Fruit fly (Drosophila melanogaster) whole organism, embryonic: ENCODE measurements around the gene Mtr3.
A peak's percentile ranks its signal among the peaks of the same experiment; 100 is the strongest.

Source experiments
- Awh ChIP-seq: fragments of 200-800 bp; sonication (Bioruptor generic); IDR thresholded peaks from 2 replicates; pipeline ENCODE4, ENCODE4 v1.3.6; 2022; ENCODE audit warnings: missing biosample characterization, missing genetic modification characterization
- CG10321 ChIP-seq: fragments of 200-800 bp; sonication (Bioruptor generic); IDR thresholded peaks from 2 replicates; pipeline ENCODE4 v1.3.6; 2022; ENCODE audit warnings: missing biosample characterization, missing genetic modification characterization
- CG10654 ChIP-seq: fragments of 200-800 bp; sonication (Bioruptor generic); optimal IDR thresholded peaks from 2 replicates; lab custom pipeline; 2016; ENCODE audit warnings: missing biosample characterization, missing genetic modification characterization
- CG12659 ChIP-seq: fragments of 200-800 bp; sonication (Bioruptor generic); optimal IDR thresholded peaks from 3 replicates; lab custom pipeline; 2017; ENCODE audit warnings: mild to moderate bottlenecking, missing biosample characterization, missing genetic modification reagents, missing genetic modification characterization
- CG15514 ChIP-seq: fragments of 200-800 bp; sonication (Bioruptor generic); optimal IDR thresholded peaks from 3 replicates; lab custom pipeline; 2017; ENCODE audit warnings: missing biosample characterization, missing genetic modification characterization, mild to moderate bottlenecking, moderate library complexity, missing genetic modification reagents
- CG17359 ChIP-seq: fragments of 200-800 bp; sonication (Bioruptor generic); optimal IDR thresholded peaks from 3 replicates; lab custom pipeline; 2018; ENCODE audit warnings: missing biosample characterization, mild to moderate bottlenecking, missing genetic modification characterization, moderate library complexity
- CG31224 ChIP-seq: fragments of 200-800 bp; sonication (Bioruptor generic); IDR thresholded peaks from 2 replicates; pipeline ENCODE4 v1.3.6; 2022; ENCODE audit warnings: missing biosample characterization, missing genetic modification characterization
- CG32767 ChIP-seq: fragments of 200-800 bp; sonication (Bioruptor generic); IDR thresholded peaks from 2 replicates; pipeline ENCODE4 v1.3.6; 2022; ENCODE audit warnings: missing biosample characterization, missing genetic modification characterization
- CG3407 ChIP-seq: fragments of 200-800 bp; sonication (Bioruptor generic); optimal IDR thresholded peaks from 2 replicates; lab custom pipeline; 2018; ENCODE audit warnings: missing biosample characterization, mild to moderate bottlenecking, missing genetic modification characterization
- CG43689 ChIP-seq: fragments of 200-800 bp; sonication (Bioruptor generic); IDR thresholded peaks from 2 replicates; pipeline ENCODE4 v1.3.6; 2022; ENCODE audit warnings: missing biosample characterization, missing genetic modification characterization
- CG6654 ChIP-seq: fragments of 200-800 bp; sonication (Bioruptor generic); optimal IDR thresholded peaks from 2 replicates; lab custom pipeline; 2017; ENCODE audit warnings: missing biosample characterization, mild to moderate bottlenecking, missing genetic modification characterization
- CG6683 ChIP-seq: fragments of 200-800 bp; sonication (Bioruptor generic); optimal IDR thresholded peaks from 2 replicates; lab custom pipeline; 2017; ENCODE audit warnings: missing biosample characterization, mild to moderate bottlenecking, missing genetic modification characterization, missing genetic modification reagents
- CG6791 ChIP-seq: fragments of 200-800 bp; sonication (Bioruptor generic); IDR thresholded peaks from 3 replicates; pipeline ENCODE4 v1.3.6; 2022; ENCODE audit warnings: missing biosample characterization, missing genetic modification characterization; ENCODE audit not compliant: partially characterized antibody
- CG7928 ChIP-seq: fragments of 200-800 bp; sonication (Bioruptor generic); optimal IDR thresholded peaks from 2 replicates; lab custom pipeline; 2017; ENCODE audit warnings: missing biosample characterization, mild to moderate bottlenecking, missing genetic modification characterization
- CG8281 ChIP-seq: fragments of 200-800 bp; sonication (Bioruptor generic); optimal IDR thresholded peaks from 2 replicates; lab custom pipeline; 2018; ENCODE audit warnings: missing biosample characterization, mild to moderate bottlenecking, missing genetic modification characterization, moderate library complexity
- CG8290 ChIP-seq, 3 experiments: fragments of 200-800 bp; sonication (Bioruptor generic); optimal IDR thresholded peaks; 2 replicates each; lab custom pipeline; 2016 to 2019; ENCODE audit warnings: missing biosample characterization in 3 of 3, missing genetic modification characterization in 3 of 3, mild to moderate bottlenecking in 2 of 3, moderate library complexity in 1 of 3
- CG8924 ChIP-seq: fragments of 200-800 bp; optimal IDR thresholded peaks from 3 replicates; lab custom pipeline; 2019; ENCODE audit warnings: missing biosample characterization, mild to moderate bottlenecking, missing genetic modification characterization, moderate library complexity
- CG9609 ChIP-seq: fragments of 200-800 bp; sonication (Bioruptor generic); optimal IDR thresholded peaks from 3 replicates; lab custom pipeline; 2016; ENCODE audit warnings: missing biosample characterization, missing genetic modification characterization
- CTCF ChIP-seq: fragments of 200-800 bp; sonication (Bioruptor generic); optimal IDR thresholded peaks from 2 replicates; lab custom pipeline; 2017; ENCODE audit warnings: missing biosample characterization, mild to moderate bottlenecking, missing genetic modification characterization, moderate library complexity
- CoRest ChIP-seq: fragments of 200-800 bp; sonication (Bioruptor generic); optimal IDR thresholded peaks from 3 replicates; lab custom pipeline; 2018; ENCODE audit warnings: missing biosample characterization, mild to moderate bottlenecking, missing genetic modification characterization, moderate library complexity
- Dll ChIP-seq: fragments of 200-800 bp; sonication (Bioruptor generic); IDR thresholded peaks from 4 replicates; pipeline ENCODE4 v1.3.6; 2022; ENCODE audit warnings: missing biosample characterization, missing genetic modification characterization; ENCODE audit not compliant: partially characterized antibody
- Fer1 ChIP-seq: fragments of 200-800 bp; sonication (Bioruptor generic); optimal IDR thresholded peaks from 2 replicates; lab custom pipeline; 2017; ENCODE audit warnings: missing biosample characterization, mild to moderate bottlenecking, missing genetic modification characterization
- H15 ChIP-seq: fragments of 200-800 bp; sonication (Bioruptor generic); IDR thresholded peaks from 3 replicates; pipeline ENCODE4 v1.3.6; 2022; ENCODE audit warnings: missing biosample characterization, missing genetic modification characterization
- HHEX ChIP-seq: fragments of 200-800 bp; sonication (Bioruptor generic); optimal IDR thresholded peaks from 3 replicates; lab custom pipeline; 2017; ENCODE audit warnings: missing biosample characterization, mild to moderate bottlenecking, missing genetic modification characterization, missing genetic modification reagents
- Hr3 ChIP-seq: fragments of 200-800 bp; sonication (Bioruptor generic); optimal IDR thresholded peaks from 3 replicates; lab custom pipeline; 2016; ENCODE audit warnings: missing biosample characterization, missing genetic modification characterization
- Med ChIP-seq: fragments of 200-800 bp; sonication (Bioruptor generic); peaks from one replicate; lab custom pipeline; 2016; ENCODE audit warnings: missing biosample characterization, missing genetic modification characterization, mild to moderate bottlenecking, inconsistent platforms, moderate library complexity
- NC2α ChIP-seq: fragments of 200-800 bp; sonication (Bioruptor generic); optimal IDR thresholded peaks from 2 replicates; lab custom pipeline; 2016; ENCODE audit warnings: missing biosample characterization, missing genetic modification characterization
- NFAT ChIP-seq: fragments of 200-800 bp; sonication (Bioruptor generic); IDR thresholded peaks from 2 replicates; pipeline ENCODE4 v1.3.6; 2022; ENCODE audit warnings: missing biosample characterization, missing genetic modification characterization
- NK7.1 ChIP-seq: fragments of 200-800 bp; sonication (Bioruptor generic); optimal IDR thresholded peaks from 3 replicates; lab custom pipeline; 2016; ENCODE audit warnings: missing biosample characterization, missing genetic modification characterization
- NfI ChIP-seq: fragments of 200-800 bp; sonication (Bioruptor generic); optimal IDR thresholded peaks from 3 replicates; lab custom pipeline; 2018; ENCODE audit warnings: missing biosample characterization, mild to moderate bottlenecking, missing genetic modification characterization, moderate library complexity
- Scr ChIP-seq: fragments of 200-800 bp; sonication (Bioruptor generic); IDR thresholded peaks from 2 replicates; pipeline ENCODE4 v1.3.6; 2022; ENCODE audit warnings: missing biosample characterization, missing genetic modification characterization; ENCODE audit not compliant: partially characterized antibody
- dan ChIP-seq: fragments of 200-800 bp; sonication (Bioruptor generic); IDR thresholded peaks from 2 replicates; pipeline ENCODE4 v1.3.6; 2022; ENCODE audit warnings: missing biosample characterization, missing genetic modification characterization
- disco-r ChIP-seq: fragments of 200-800 bp; sonication (Bioruptor generic); optimal IDR thresholded peaks from 2 replicates; lab custom pipeline; 2016; ENCODE audit warnings: missing biosample characterization, missing genetic modification characterization
- eve ChIP-seq, 2 experiments: fragments of >200 bp; optimal IDR thresholded peaks; 2 replicates each; lab custom pipeline; 2017; ENCODE audit warnings: missing biosample characterization in 2 of 2, missing genetic modification characterization in 2 of 2
- fd64A ChIP-seq: fragments of 200-800 bp; sonication (Bioruptor generic); optimal IDR thresholded peaks from 3 replicates; lab custom pipeline; 2018; ENCODE audit warnings: missing biosample characterization, mild to moderate bottlenecking, missing genetic modification characterization
- gcm2 ChIP-seq: fragments of 200-800 bp; sonication (Bioruptor generic); optimal IDR thresholded peaks from 2 replicates; lab custom pipeline; 2016; ENCODE audit warnings: missing biosample characterization, missing genetic modification characterization
- gro ChIP-seq: fragments of 200-800 bp; sonication (Bioruptor generic); optimal IDR thresholded peaks from 2 replicates; lab custom pipeline; 2016; ENCODE audit warnings: missing biosample characterization, missing genetic modification characterization
- ham ChIP-seq: fragments of 200-800 bp; sonication (Bioruptor generic); IDR thresholded peaks from 2 replicates; pipeline ENCODE4 v1.3.6; 2022; ENCODE audit warnings: missing biosample characterization, missing genetic modification characterization
- kni ChIP-seq: fragments of 200-800 bp; sonication (Bioruptor generic); optimal IDR thresholded peaks from 3 replicates; lab custom pipeline; 2017; ENCODE audit warnings: mild to moderate bottlenecking, missing biosample characterization, missing genetic modification reagents, missing genetic modification characterization
- mld ChIP-seq: fragments of 200-800 bp; sonication (Bioruptor generic); IDR thresholded peaks from 3 replicates; pipeline ENCODE4 v1.3.6; 2022; ENCODE audit warnings: missing biosample characterization, missing genetic modification characterization; ENCODE audit not compliant: partially characterized antibody
- odd ChIP-seq: fragments of 200-800 bp; sonication (Bioruptor generic); optimal IDR thresholded peaks from 2 replicates; lab custom pipeline; 2017; ENCODE audit warnings: missing biosample characterization, mild to moderate bottlenecking, missing genetic modification characterization
- org-1 ChIP-seq: fragments of 200-800 bp; sonication (Bioruptor generic); optimal IDR thresholded peaks from 2 replicates; lab custom pipeline; 2017; ENCODE audit warnings: missing biosample characterization, missing genetic modification characterization
- rib ChIP-seq: fragments of 200-800 bp; sonication (Bioruptor generic); IDR thresholded peaks from 2 replicates; pipeline ENCODE4 v1.3.6; 2022; ENCODE audit warnings: missing biosample characterization, missing genetic modification characterization
- seq ChIP-seq: fragments of 200-800 bp; sonication (Bioruptor generic); IDR thresholded peaks from 2 replicates; pipeline ENCODE4 v1.3.6; 2022; ENCODE audit warnings: missing biosample characterization, missing genetic modification characterization
- slbo ChIP-seq: fragments of 200-800 bp; sonication (Bioruptor generic); IDR thresholded peaks from 2 replicates; pipeline ENCODE4 v1.3.6; 2022; ENCODE audit warnings: missing biosample characterization, missing genetic modification characterization
- so ChIP-seq: fragments of 200-800 bp; sonication (Bioruptor generic); IDR thresholded peaks from 3 replicates; pipeline ENCODE4 v1.3.6; 2022; ENCODE audit warnings: missing biosample characterization, missing genetic modification characterization
- stwl ChIP-seq: fragments of 200-800 bp; sonication (Bioruptor generic); optimal IDR thresholded peaks from 3 replicates; lab custom pipeline; 2018; ENCODE audit warnings: missing biosample characterization, mild to moderate bottlenecking, missing genetic modification characterization, moderate library complexity
- toy ChIP-seq: fragments of 200-800 bp; sonication (Bioruptor generic); IDR thresholded peaks from 2 replicates; pipeline ENCODE4 v1.3.6; 2022; ENCODE audit warnings: missing biosample characterization, missing genetic modification characterization
- yki ChIP-seq: fragments of >200 bp; optimal IDR thresholded peaks from 3 replicates; lab custom pipeline; 2018
- z ChIP-seq: fragments of 200-800 bp; sonication (Bioruptor generic); IDR thresholded peaks from 3 replicates; pipeline ENCODE4 v1.3.6; 2022; ENCODE audit warnings: missing biosample characterization, missing genetic modification characterization
- zfh1 ChIP-seq: fragments of 200-800 bp; sonication (Bioruptor generic); IDR thresholded peaks from 3 replicates; pipeline ENCODE4 v1.3.6; 2022; ENCODE audit warnings: missing biosample characterization, missing genetic modification characterization

Mtr3 gene

dm6 chr3L:19928435-19929011 lies 15.0 kb upstream of the Mtr3 start, which contains the start of the genes CG8004 and RhoGDI (continued):
- TF ChIP-seq CG12659 (GFP tag; lab: Kevin White, UChicago) (peak; percentile 77), CG8290 (GFP tag; optimal IDR thresholded peaks at IDR 0.05; lab: Kevin White, UChicago) (peak; percentile 39), CG8290 (tag; optimal IDR thresholded peaks at IDR 0.05; lab: Kevin White, UChicago) (peak in 1 of 2 experiments; percentile 30), disco-r (GFP tag; lab: Kevin White, UChicago) (peak; percentile 35), NFAT (GFP tag; lab: Robert Waterston, UW) (peak; percentile 35; the same call in 1 of the 2 replicates), yki (lab: Kevin White, UChicago) (no peak), CG32767 (GFP tag; lab: Robert Waterston, UW) (no peak), ham (no peak), CoRest (tag; lab: Kevin White, UChicago) (peak; percentile 72), CG10654 (peak; percentile 60), NC2α (GFP tag; lab: Kevin White, UChicago) (no peak), CG6683 (no peak), CG10321 (no peak), CG8281 (tag; lab: Kevin White, UChicago) (no peak), NfI (peak; percentile 54), Med (GFP tag; lab: Kevin White, UChicago) (peak; percentile 96), dan (no peak), CG15514 (GFP tag; lab: Kevin White, UChicago) (peak; percentile 83), eve (GFP tag; optimal IDR thresholded peaks at IDR 0.05; lab: Kevin White, UChicago) (no peak), Dll (GFP tag; lab: Robert Waterston, UW) (no peak; the same call in 3 of the 4 replicates), seq (GFP tag; lab: Robert Waterston, UW) (no peak), HHEX (GFP tag; lab: Kevin White, UChicago) (peak; percentile 9), CG43689 (no peak), odd (GFP tag; lab: Kevin White, UChicago) (no peak), gcm2 (GFP tag; lab: Kevin White, UChicago) (peak; percentile 65), org-1 (GFP tag; lab: Kevin White, UChicago) (no peak), stwl (tag; lab: Kevin White, UChicago) (peak; percentile 70), Fer1 (GFP tag; lab: Kevin White, UChicago) (no peak), CG6654 (GFP tag; lab: Kevin White, UChicago) (no peak), zfh1 (GFP tag; lab: Robert Waterston, UW) (peak; percentile 44; the same call in 2 of the 3 replicates), mld (no peak), CG3407 (GFP tag; lab: Kevin White, UChicago) (no peak), CG6791 (GFP tag; lab: Robert Waterston, UW) (peak; percentile 41; the same call in 1 of the 3 replicates), NK7.1 (no peak), so (GFP tag; lab: Robert Waterston, UW) (no peak), kni (GFP tag; lab: Kevin White, UChicago) (no peak), H15 (GFP tag; lab: Robert Waterston, UW) (no peak), CG17359 (peak; percentile 65), CG7928 (GFP tag; lab: Kevin White, UChicago) (no peak), CG8924 (tag; lab: Kevin White, UChicago) (peak; percentile 86), rib (GFP tag; lab: Robert Waterston, UW) (0 out of 2 replicates have a peak, but pooled peaks have one; percentile 33), CTCF (GFP tag; lab: Kevin White, UChicago) (peak; percentile 4), Hr3 (peak; percentile 70), CG9609 (GFP tag; lab: Kevin White, UChicago) (peak; percentile 60), toy (GFP tag; lab: Robert Waterston, UW) (no peak), slbo (GFP tag; lab: Robert Waterston, UW) (peak; percentile 77), Scr (GFP tag; lab: Robert Waterston, UW) (peak; percentile 25; the same call in 1 of the 2 replicates), z (GFP tag; lab: Robert Waterston, UW) (no peak), gro (GFP tag; lab: Kevin White, UChicago) (peak; percentile 62), Awh (GFP tag; lab: Robert Waterston, UW) (0 out of 2 replicates have a peak, but pooled peaks have one; percentile 40), fd64A (GFP tag; lab: Kevin White, UChicago) (no peak), CG31224 (GFP tag; lab: Robert Waterston, UW) (no peak)
